Worm (Caenorhabditis elegans): Measurements from ENCODE around the gene Y42G9A.3.

DNA sequence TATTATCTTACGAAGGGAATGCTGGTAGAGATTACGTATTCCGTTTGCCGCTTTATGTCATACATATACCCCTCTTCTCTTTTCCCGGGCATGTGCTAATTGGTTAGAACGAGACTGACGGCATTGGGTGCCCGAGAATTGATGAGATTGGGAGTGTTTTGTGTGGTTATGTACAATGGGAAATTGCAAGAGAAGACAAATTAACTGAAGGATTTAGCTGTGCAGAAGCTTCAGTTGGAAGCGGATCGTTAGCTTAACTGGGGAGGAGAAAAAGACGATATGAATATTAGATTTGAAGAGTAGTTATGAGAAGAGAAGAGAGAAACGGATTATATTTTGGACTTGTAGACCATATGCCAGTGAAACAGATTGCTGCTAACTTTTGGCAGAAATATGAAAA is 35.9 kb upstream of the Y42G9A.3 start:
- TF ChIP-seq hlh-1 (tag; optimal IDR thresholded peaks at IDR 0.05) (no peak), ztf-11 (tag; optimal IDR thresholded peaks at IDR 0.05) (no peak), sptf-1 (tag; optimal IDR thresholded peaks at IDR 0.05) (no peak), pha-4 (tag; optimal IDR thresholded peaks at IDR 0.05) (no peak), lin-32 (GFP tag; optimal IDR thresholded peaks at IDR 0.05) (no peak), nhr-237 (tag; optimal IDR thresholded peaks at IDR 0.05) (no peak)
